Worm (Caenorhabditis elegans) whole organism, midembryonic: ENCODE results near the gene F14H12.6.

Experiments used
- T22C8.4 ChIP-seq: fragments of 200-800 bp; sonication (Bioruptor generic); IDR thresholded peaks from 2 replicates; pipeline ENCODE4 v1.3.6; 2022; ENCODE audit warnings: missing genetic modification characterization, missing compliant biosample characterization
- cog-1 ChIP-seq: sonication (generic microtip); optimal IDR thresholded peaks from 2 replicates; lab custom pipeline; 2016; ENCODE audit warnings: missing genetic modification characterization, missing compliant biosample characterization
- flt-1 ChIP-seq: fragments of 200-800 bp; sonication (Bioruptor generic); IDR thresholded peaks from 2 replicates; pipeline ENCODE4 v1.3.6; 2022; ENCODE audit warnings: missing genetic modification characterization, missing compliant biosample characterization
- klf-2 ChIP-seq: fragments of 200-800 bp; sonication (Bioruptor generic); conservative IDR thresholded peaks from 2 replicates; pipeline ENCODE4 v1.3.6; 2022; ENCODE audit warnings: missing genetic modification reagents, missing genetic modification characterization, missing compliant biosample characterization
- med-1 ChIP-seq: sonication (generic microtip); optimal IDR thresholded peaks from 2 replicates; lab custom pipeline; 2017; ENCODE audit warnings: missing genetic modification characterization, mild to moderate bottlenecking, missing compliant biosample characterization, antibody characterized with exemption, missing genetic modification reagents; ENCODE audit not compliant: insufficient read depth
- ref-1 ChIP-seq: fragments of 200-800 bp; sonication (Bioruptor generic); conservative IDR thresholded peaks from 2 replicates; pipeline ENCODE4 v1.3.6; 2022; ENCODE audit warnings: missing genetic modification reagents, missing genetic modification characterization, missing compliant biosample characterization
- tab-1 ChIP-seq: fragments of 200-800 bp; sonication (Bioruptor generic); IDR thresholded peaks from 2 replicates; pipeline ENCODE4 v1.3.6; 2022; ENCODE audit warnings: missing genetic modification characterization, missing compliant biosample characterization
- ztf-23 ChIP-seq: fragments of 200-800 bp; sonication (Bioruptor generic); IDR thresholded peaks from 2 replicates; pipeline ENCODE4 v1.3.6; 2022; ENCODE audit warnings: missing genetic modification reagents, missing genetic modification characterization, missing compliant biosample characterization
- ztf-29 ChIP-seq: fragments of 200-800 bp; sonication (Bioruptor generic); IDR thresholded peaks from 2 replicates; pipeline ENCODE4 v1.3.6; 2022; ENCODE audit warnings: missing genetic modification reagents, missing genetic modification characterization, missing compliant biosample characterization

Gene F14H12.6

DNA sequence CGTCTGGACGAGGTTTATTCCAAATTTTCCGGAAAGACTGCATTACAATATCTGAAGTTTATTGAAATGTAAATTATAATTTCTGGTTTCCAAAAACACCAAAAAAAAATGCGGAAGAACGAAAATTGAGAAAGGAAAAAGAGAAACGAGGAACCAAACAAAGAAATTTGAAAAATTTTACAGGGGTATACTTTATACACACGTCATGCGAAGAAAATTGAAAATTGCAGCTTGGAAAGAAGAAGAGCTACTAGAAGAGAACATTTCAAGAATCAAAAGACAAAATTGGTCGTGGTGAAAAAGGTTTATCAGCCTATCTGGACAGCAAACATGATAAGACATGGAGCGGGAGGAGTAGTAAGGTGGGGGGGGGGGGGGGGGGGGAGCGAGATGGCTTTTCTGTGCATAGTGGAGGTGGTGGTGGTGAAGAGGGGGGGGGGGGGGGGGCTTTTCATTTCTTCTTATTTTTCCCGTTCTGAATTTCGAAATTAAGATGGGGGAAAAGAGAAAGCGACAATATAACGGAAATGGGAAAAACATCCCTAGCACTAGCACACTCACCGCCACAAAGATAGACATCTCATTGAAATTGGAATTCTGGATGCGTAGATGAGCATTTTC is 26.1 kb upstream of the F14H12.6 start, which contains the start of gene lst-2:
lst-2 (minus strand) TSS at position 51 of the 621 bp plus-strand sequence.
- TF ChIP-seq T22C8.4 (GFP tag; lab: Robert Waterston, UW) (no peak), ztf-29 (GFP tag; lab: Robert Waterston, UW) (no peak), med-1 (GFP tag; lab: Kevin White, UChicago) (no peak), flt-1 (GFP tag; lab: Robert Waterston, UW) (no peak), ztf-23 (GFP tag; lab: Robert Waterston, UW) (no peak), ref-1 (no peak), tab-1 (GFP tag; lab: Robert Waterston, UW) (no peak), cog-1 (tag; lab: Kevin White, UChicago) (no peak), klf-2 (GFP tag; lab: Robert Waterston, UW) (no peak)

DNA sequence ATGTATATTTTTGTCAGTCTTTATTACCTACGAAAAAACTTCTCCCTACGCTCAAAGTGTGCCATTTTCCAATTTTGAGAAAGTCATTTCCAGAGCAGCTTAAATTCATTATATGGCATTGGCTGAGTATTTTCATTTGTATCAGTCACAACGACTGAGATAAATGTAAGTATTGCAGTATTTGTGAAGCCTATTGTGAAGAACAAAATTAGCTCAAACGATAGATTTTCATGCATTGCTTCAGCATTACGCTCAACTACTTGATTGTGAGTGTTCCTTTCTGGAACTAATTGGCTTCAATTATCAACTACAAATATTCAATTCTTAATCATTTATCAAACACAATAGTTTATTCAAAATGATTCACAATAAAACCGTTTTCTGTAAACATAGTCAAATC is 20.3 kb upstream of the F14H12.6 start, which contains the start of gene R160.12:
R160.12 (minus strand) TSS at position 101 of the 400 bp plus-strand sequence.
- TF ChIP-seq ztf-23 (GFP tag; lab: Robert Waterston, UW) (no peak), cog-1 (tag; lab: Kevin White, UChicago) (no peak), ztf-29 (GFP tag; lab: Robert Waterston, UW) (no peak), tab-1 (GFP tag; lab: Robert Waterston, UW) (no peak), flt-1 (GFP tag; lab: Robert Waterston, UW) (no peak), klf-2 (GFP tag; lab: Robert Waterston, UW) (no peak), med-1 (GFP tag; lab: Kevin White, UChicago) (no peak), T22C8.4 (GFP tag; lab: Robert Waterston, UW) (no peak), ref-1 (no peak)

DNA sequence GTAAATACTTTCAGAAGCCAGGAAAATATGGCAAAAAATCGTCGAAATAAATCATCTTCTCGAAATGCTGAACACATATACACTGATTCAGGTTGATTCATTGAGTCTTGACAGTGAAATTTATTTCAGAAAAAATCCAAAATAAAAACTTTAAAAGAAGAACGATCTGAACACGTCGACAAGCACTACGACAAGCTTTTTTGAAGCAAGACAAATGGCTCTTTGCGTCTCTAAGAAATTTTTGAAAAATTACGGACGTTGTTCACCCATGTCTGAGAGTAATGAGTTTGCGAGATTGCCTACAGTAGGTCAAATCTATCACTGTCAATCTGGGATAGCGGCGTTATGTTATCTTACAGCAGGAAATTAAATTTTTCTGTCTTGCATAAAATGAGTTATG is 19.4 kb upstream of the F14H12.6 start, which contains the start of gene R160.2:
R160.2 (minus strand) TSS at position 101 of the 400 bp plus-strand sequence.
- TF ChIP-seq ztf-29 (GFP tag; lab: Robert Waterston, UW) = no peak
- no peak for TF ChIP-seq tab-1 (GFP tag; lab: Robert Waterston, UW)

DNA sequence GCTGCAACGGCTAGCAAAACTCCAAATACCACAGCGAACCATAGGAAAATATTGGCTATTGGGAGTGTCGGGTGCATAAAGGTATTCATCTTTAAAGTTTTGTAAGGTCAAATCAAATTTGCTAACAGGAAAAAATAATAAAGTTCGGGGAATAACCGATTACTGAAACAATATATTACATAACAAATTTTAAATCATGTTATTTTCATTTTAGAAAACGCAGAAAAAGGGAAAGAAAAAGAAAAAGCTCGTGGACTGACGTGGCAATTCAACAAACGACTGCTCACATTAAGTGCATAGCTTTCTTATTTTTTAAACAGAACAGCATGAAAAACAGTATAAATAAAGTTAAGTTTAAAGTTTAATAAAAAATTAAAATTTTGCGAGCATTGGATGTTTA is 15.8 kb upstream of the F14H12.6 start, which contains the start of gene R160.6:
R160.6 (minus strand) TSS at position 101 of the 400 bp plus-strand sequence.
- TF ChIP-seq tab-1 (GFP tag; lab: Robert Waterston, UW) (no peak), ref-1 (no peak), med-1 (GFP tag; lab: Kevin White, UChicago) (no peak), flt-1 (GFP tag; lab: Robert Waterston, UW) (no peak), ztf-23 (GFP tag; lab: Robert Waterston, UW) (no peak)

DNA sequence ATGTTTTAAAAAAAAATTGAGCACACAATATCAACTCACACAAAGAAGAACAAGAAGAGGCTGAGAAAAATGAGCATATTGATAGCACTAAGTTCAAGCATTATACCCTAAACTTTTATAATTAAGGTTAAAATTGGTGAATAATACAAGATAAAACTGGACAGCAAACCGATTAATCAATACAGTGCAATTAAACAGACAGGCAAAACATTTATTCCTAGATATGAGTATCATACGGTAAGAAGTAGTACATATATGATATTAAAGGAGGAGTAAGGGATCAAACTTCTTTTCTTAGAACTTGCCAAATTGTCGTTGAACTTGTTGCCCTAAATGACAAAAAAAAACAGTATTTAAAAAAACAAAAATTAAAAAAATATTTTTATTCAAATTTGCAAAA is 14.6 kb upstream of the F14H12.6 start, which contains the start of gene R160.14:
R160.14 (minus strand) TSS at position 101 of the 400 bp plus-strand sequence.
- TF ChIP-seq med-1 (GFP tag; lab: Kevin White, UChicago) (no peak), cog-1 (tag; lab: Kevin White, UChicago) (no peak), ztf-29 (GFP tag; lab: Robert Waterston, UW) (no peak), klf-2 (GFP tag; lab: Robert Waterston, UW) (no peak), ref-1 (no peak), T22C8.4 (GFP tag; lab: Robert Waterston, UW) (no peak), ztf-23 (GFP tag; lab: Robert Waterston, UW) (no peak), tab-1 (GFP tag; lab: Robert Waterston, UW) (no peak), flt-1 (GFP tag; lab: Robert Waterston, UW) (no peak)

DNA sequence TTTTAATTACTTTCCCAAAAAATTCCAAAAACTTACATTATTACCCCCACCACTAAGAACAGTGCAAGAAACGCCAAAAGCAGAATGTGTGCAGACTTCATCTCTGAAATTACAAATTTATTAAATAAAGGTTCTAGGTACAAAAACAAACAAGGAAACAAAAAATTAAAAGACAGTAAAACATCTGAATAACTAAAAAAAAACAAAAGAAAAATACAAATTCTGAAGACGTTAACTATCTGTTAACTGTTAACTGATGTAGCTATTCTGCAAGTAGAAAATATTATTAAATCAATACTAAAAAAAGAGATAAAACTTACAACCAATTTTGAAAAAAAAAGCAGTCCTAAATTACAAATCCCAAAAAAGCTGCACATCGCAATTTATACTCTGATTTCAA is 14.0 kb upstream of the F14H12.6 start, which contains the start of gene R160.13:
R160.13 (minus strand) TSS at position 101 of the 400 bp plus-strand sequence.
- TF ChIP-seq T22C8.4 (GFP tag; lab: Robert Waterston, UW) (no peak), ref-1 (no peak), ztf-29 (GFP tag; lab: Robert Waterston, UW) (no peak), cog-1 (tag; lab: Kevin White, UChicago) (no peak), med-1 (GFP tag; lab: Kevin White, UChicago) (no peak), ztf-23 (GFP tag; lab: Robert Waterston, UW) (no peak), klf-2 (GFP tag; lab: Robert Waterston, UW) (no peak), flt-1 (GFP tag; lab: Robert Waterston, UW) (no peak)

DNA sequence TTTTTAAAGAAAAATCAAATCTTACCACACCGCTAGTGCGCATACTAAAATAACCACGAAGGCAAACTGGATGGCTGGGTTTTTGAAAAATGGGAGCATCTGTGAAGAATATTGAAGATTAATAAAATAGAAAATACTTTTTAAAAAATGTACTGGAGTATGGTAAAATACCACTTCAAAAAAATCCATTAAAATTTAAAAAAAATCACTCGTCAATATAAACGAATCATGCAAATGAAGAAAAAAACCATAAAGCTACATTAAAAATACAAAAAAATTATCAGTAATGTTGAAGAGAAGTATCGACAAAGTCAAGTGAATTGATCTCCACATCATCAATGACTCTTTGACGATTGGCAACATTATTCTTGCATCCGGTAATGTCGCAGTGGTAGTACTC is 13.4 kb upstream of the F14H12.6 start, which contains the start of gene R160.5:
R160.5 (minus strand) TSS at position 101 of the 400 bp plus-strand sequence.
- TF ChIP-seq ref-1 = no peak
- no peak for TF ChIP-seq cog-1 (tag; lab: Kevin White, UChicago)
- TF ChIP-seq T22C8.4 (GFP tag; lab: Robert Waterston, UW) = no peak
- no peak for TF ChIP-seq ztf-23 (GFP tag; lab: Robert Waterston, UW)
- no peak for TF ChIP-seq tab-1 (GFP tag; lab: Robert Waterston, UW)

DNA sequence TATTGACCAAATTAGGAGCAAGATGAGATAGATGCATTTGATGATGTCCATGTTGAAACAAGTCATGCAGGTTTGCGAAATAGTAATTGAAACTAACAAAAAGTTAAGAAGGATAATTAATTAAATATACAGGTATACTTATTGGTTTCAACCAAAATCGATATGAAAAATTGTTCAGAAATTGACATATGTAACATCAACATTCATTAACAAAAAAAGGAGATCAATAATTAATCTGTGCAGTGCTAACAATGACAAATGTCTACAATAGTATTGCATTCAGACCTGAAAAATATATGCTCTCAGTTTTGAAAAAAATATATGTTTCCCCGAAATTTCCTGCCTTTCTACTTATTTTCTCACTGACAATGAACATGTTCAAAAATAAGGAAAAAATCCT is 11.4 kb upstream of the F14H12.6 start, which contains the start of gene R160.4:
R160.4 (minus strand) TSS at position 101 of the 400 bp plus-strand sequence.
- TF ChIP-seq tab-1 (GFP tag; lab: Robert Waterston, UW) (no peak), T22C8.4 (GFP tag; lab: Robert Waterston, UW) (no peak), flt-1 (GFP tag; lab: Robert Waterston, UW) (no peak), ztf-29 (GFP tag; lab: Robert Waterston, UW) (no peak), cog-1 (tag; lab: Kevin White, UChicago) (no peak), ref-1 (no peak), med-1 (GFP tag; lab: Kevin White, UChicago) (no peak), klf-2 (GFP tag; lab: Robert Waterston, UW) (no peak), ztf-23 (GFP tag; lab: Robert Waterston, UW) (no peak)

DNA sequence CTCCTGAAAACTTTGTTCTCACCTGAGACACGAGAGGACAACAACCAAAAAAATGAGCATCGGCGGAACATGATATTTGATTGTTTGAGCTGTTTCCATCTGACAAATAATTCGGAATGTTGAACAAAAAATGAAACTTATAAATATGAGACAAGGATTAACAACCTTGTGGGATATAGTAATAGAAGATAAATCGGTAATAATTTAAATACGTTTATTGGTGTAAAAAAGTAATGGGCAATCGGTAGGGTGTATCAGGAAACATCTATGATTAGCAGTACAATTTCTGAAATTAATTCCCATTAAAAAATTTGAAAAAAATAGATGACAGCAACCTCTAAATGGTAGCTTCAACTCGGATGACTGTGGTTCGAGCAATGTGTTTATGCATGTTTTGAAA is 10.0 kb upstream of the F14H12.6 start, which contains the start of gene R160.10:
R160.10 (minus strand) TSS at position 101 of the 400 bp plus-strand sequence.
- TF ChIP-seq ztf-29 (GFP tag; lab: Robert Waterston, UW) (no peak), cog-1 (tag; lab: Kevin White, UChicago) (no peak), med-1 (GFP tag; lab: Kevin White, UChicago) (no peak), ref-1 (no peak), klf-2 (GFP tag; lab: Robert Waterston, UW) (no peak), ztf-23 (GFP tag; lab: Robert Waterston, UW) (no peak), flt-1 (GFP tag; lab: Robert Waterston, UW) (no peak), tab-1 (GFP tag; lab: Robert Waterston, UW) (no peak), T22C8.4 (GFP tag; lab: Robert Waterston, UW) (no peak)
